Worm (Caenorhabditis elegans) whole organism, young adult: Measurements from ENCODE around the gene F54B11.8.

ENCODE experiments used
- mes-4 ChIP-seq: sonication (generic microtip); optimal IDR thresholded peaks from 2 replicates; lab custom pipeline; 2016; ENCODE audit warnings: missing genotype, missing genetic modification characterization, missing compliant biosample characterization
- snpc-1.1 ChIP-seq: sonication (generic microtip); optimal IDR thresholded peaks from 2 replicates; lab custom pipeline; 2017; ENCODE audit warnings: missing genetic modification characterization, mild to moderate bottlenecking, missing compliant biosample characterization, antibody characterized with exemption, moderate library complexity, missing genotype, missing genetic modification reagents; ENCODE audit not compliant: insufficient read depth

DNA sequence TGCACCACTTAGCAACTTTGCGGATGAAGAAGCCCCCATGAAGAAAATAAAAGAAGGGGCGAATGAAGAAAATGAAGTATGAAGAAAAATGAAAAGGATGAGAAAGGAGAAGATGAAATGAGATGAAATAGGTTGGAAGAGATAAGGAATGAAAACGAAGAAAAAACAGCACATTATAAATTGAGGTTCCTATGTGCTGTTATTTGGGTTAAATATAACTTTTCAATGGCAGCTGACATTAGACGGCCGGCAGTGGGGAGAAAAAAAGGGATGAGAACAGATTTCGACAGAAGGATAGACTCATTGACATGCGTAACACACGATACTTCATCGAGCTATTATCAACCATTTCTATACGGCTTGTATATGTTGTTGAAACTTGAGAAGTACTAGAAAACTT, 41.8 kb downstream of the F54B11.8 start:
- TF ChIP-seq snpc-1.1 (tag; lab: Kevin White, UChicago) (no peak), mes-4 (tag; lab: Kevin White, UChicago) (no peak)
